Worm (Caenorhabditis elegans) whole organism, L1 larva: ENCODE data around the gene T05H4.15.

Experiments used
- F16B12.6 ChIP-seq: fragments of 150-350 bp; optimal IDR thresholded peaks from 2 replicates; lab custom pipeline; 2014; ENCODE audit warnings: missing biosample characterization, missing genetic modification characterization
- aly-2 ChIP-seq: fragments of 150-350 bp; optimal IDR thresholded peaks from 2 replicates; lab custom pipeline; 2014; ENCODE audit warnings: missing biosample characterization, missing genetic modification characterization
- irx-1 ChIP-seq: sonication (generic microtip); optimal IDR thresholded peaks from 2 replicates; lab custom pipeline; 2016; ENCODE audit warnings: missing genetic modification characterization, missing compliant biosample characterization
- lin-39 ChIP-seq: fragments of 150-350 bp; optimal IDR thresholded peaks from 2 replicates; lab custom pipeline; 2014; ENCODE audit warnings: missing biosample characterization, missing genetic modification reagents, missing genetic modification characterization
- nhr-28 ChIP-seq: fragments of 150-350 bp; optimal IDR thresholded peaks from 2 replicates; lab custom pipeline; 2014; ENCODE audit warnings: missing biosample characterization, missing genetic modification characterization
- nhr-85 ChIP-seq: sonication (generic microtip); peaks from one replicate; lab custom pipeline; 2016; ENCODE audit warnings: missing genetic modification characterization, inconsistent platforms, missing compliant biosample characterization
- snpc-4 ChIP-seq: fragments of 150-350 bp; optimal IDR thresholded peaks from 2 replicates; lab custom pipeline; 2014; ENCODE audit warnings: missing biosample characterization, missing genetic modification characterization

ce11 chrV:6448356-6448755 is 6.8 kb upstream of the T05H4.15 start, which contains the start of gene fbxa-196:
- no peak for TF ChIP-seq lin-39
- no peak for TF ChIP-seq aly-2 (tag; lab: Kevin White, UChicago)
- TF ChIP-seq nhr-85 (tag; lab: Kevin White, UChicago) = no peak
- TF ChIP-seq nhr-28 (tag; lab: Kevin White, UChicago) = no peak
- TF ChIP-seq snpc-4 (tag; lab: Kevin White, UChicago) = no peak
- no peak for TF ChIP-seq F16B12.6
- no peak for TF ChIP-seq irx-1 (tag; lab: Kevin White, UChicago)
